Worm (Caenorhabditis elegans) whole organism, L4 larva: ENCODE measurements around the gene srz-75.

Experiments used
- F37D6.2 ChIP-seq: sonication (generic microtip); optimal IDR thresholded peaks from 2 replicates; lab custom pipeline; 2016; ENCODE audit warnings: mild to moderate bottlenecking, missing genetic modification characterization, missing compliant biosample characterization
- nhr-25 ChIP-seq: sonication (generic microtip); optimal IDR thresholded peaks from 2 replicates; lab custom pipeline; 2017; ENCODE audit warnings: missing genetic modification characterization, mild to moderate bottlenecking, missing compliant biosample characterization, antibody characterized with exemption, moderate library complexity, borderline replicate concordance; ENCODE audit not compliant: insufficient read depth
- nhr-41 ChIP-seq: fragments of 200-800 bp; sonication (Bioruptor generic); IDR thresholded peaks from 2 replicates; pipeline ENCODE4 v1.3.6; 2022; ENCODE audit warnings: missing genetic modification reagents, missing genetic modification characterization, missing compliant biosample characterization
- nhr-76 ChIP-seq: fragments of 150-350 bp; optimal IDR thresholded peaks from 2 replicates; lab custom pipeline; 2014; ENCODE audit warnings: missing biosample characterization, missing genetic modification characterization
- rbr-2 ChIP-seq: sonication (generic microtip); optimal IDR thresholded peaks from 2 replicates; lab custom pipeline; 2016; ENCODE audit warnings: missing genotype, missing genetic modification characterization, missing compliant biosample characterization
- set-16 ChIP-seq: fragments of 200-800 bp; sonication (Bioruptor generic); IDR thresholded peaks from 2 replicates; pipeline ENCODE4 v1.3.6; 2022; ENCODE audit warnings: missing genetic modification reagents, missing genetic modification characterization, missing compliant biosample characterization
- unc-62 ChIP-seq, 3 experiments: fragments of 150-350 bp in 1 of 3; sonication (generic microtip); optimal IDR thresholded peaks in 2 of 3; peaks in 1 of 3; 1 replicate in 1 of 3; 2 replicates in 2 of 3; lab custom pipeline; 2014 to 2017; ENCODE audit warnings: missing biosample characterization in 3 of 3, missing genetic modification characterization in 3 of 3, missing genetic modification reagents in 3 of 3, missing genotype in 1 of 3

- TF ChIP-seq unc-62 (GFP tag; optimal IDR thresholded peaks at IDR 0.05 in 1 of 2; lab: Kevin White, UChicago) (no peak), unc-62 (tag; optimal IDR thresholded peaks at IDR 0.05; lab: Kevin White, UChicago) (no peak), nhr-41 (GFP tag; lab: Robert Waterston, UW) (no peak), rbr-2 (tag; lab: Kevin White, UChicago) (no peak), nhr-76 (no peak), set-16 (GFP tag; lab: Robert Waterston, UW) (no peak), nhr-25 (tag; lab: Kevin White, UChicago) (no peak), F37D6.2 (tag; lab: Kevin White, UChicago) (no peak)
Measured at ce11 chrIV:16335037-16335436, 44.4 kb upstream of the srz-75 start, which contains the start of gene srz-38.
